Worm (Caenorhabditis elegans) whole organism, L2 larva: ENCODE results near the gene ZC204.17.

Experiments used
- C34F6.9 ChIP-seq: fragments of 150-350 bp; optimal IDR thresholded peaks from 2 replicates; lab custom pipeline; 2014; ENCODE audit warnings: missing biosample characterization, missing genetic modification characterization
- ZK546.5 ChIP-seq: sonication (generic microtip); optimal IDR thresholded peaks from 2 replicates; lab custom pipeline; 2017; ENCODE audit warnings: missing biosample characterization, missing genetic modification characterization
- aly-2 ChIP-seq: fragments of 150-350 bp; optimal IDR thresholded peaks from 2 replicates; lab custom pipeline; 2014; ENCODE audit warnings: missing biosample characterization, missing genetic modification characterization
- blmp-1 ChIP-seq: sonication (generic microtip); optimal IDR thresholded peaks from 2 replicates; lab custom pipeline; 2017; ENCODE audit warnings: missing genetic modification characterization, mild to moderate bottlenecking, missing compliant biosample characterization, antibody characterized with exemption, moderate library complexity; ENCODE audit not compliant: insufficient read depth
- ceh-16 ChIP-seq: fragments of 150-350 bp; optimal IDR thresholded peaks from 2 replicates; lab custom pipeline; 2014; ENCODE audit warnings: missing biosample characterization, missing genetic modification characterization
- elt-3 ChIP-seq: sonication (generic microtip); optimal IDR thresholded peaks from 2 replicates; lab custom pipeline; 2017; ENCODE audit warnings: missing biosample characterization, missing genetic modification characterization
- fos-1 ChIP-seq: fragments of 150-350 bp; optimal IDR thresholded peaks from 2 replicates; lab custom pipeline; 2014; ENCODE audit warnings: missing biosample characterization, missing genetic modification characterization
- gmeb-1 ChIP-seq: fragments of 150-350 bp; optimal IDR thresholded peaks from 2 replicates; lab custom pipeline; 2014; ENCODE audit warnings: missing biosample characterization, missing genetic modification characterization
- lsy-2 ChIP-seq, 2 experiments: fragments of 150-350 bp in 1 of 2; sonication (generic microtip) in 1 of 2; optimal IDR thresholded peaks; 2 replicates each; lab custom pipeline; 2014 to 2017; ENCODE audit warnings: missing biosample characterization in 2 of 2, missing genetic modification characterization in 2 of 2
- mbf-1 ChIP-seq: sonication (generic microtip); optimal IDR thresholded peaks from 2 replicates; lab custom pipeline; 2017; ENCODE audit warnings: missing biosample characterization, missing genetic modification characterization
- nhr-10 ChIP-seq: sonication (generic microtip); optimal IDR thresholded peaks from 2 replicates; lab custom pipeline; 2017; ENCODE audit warnings: missing biosample characterization, missing genetic modification characterization
- nhr-12 ChIP-seq: fragments of 150-350 bp; optimal IDR thresholded peaks from 2 replicates; lab custom pipeline; 2014; ENCODE audit warnings: missing biosample characterization, missing genetic modification characterization
- nhr-129 ChIP-seq: fragments of 150-350 bp; optimal IDR thresholded peaks from 2 replicates; lab custom pipeline; 2014; ENCODE audit warnings: missing biosample characterization, missing genetic modification characterization
- nhr-237 ChIP-seq: fragments of 150-350 bp; optimal IDR thresholded peaks from 2 replicates; lab custom pipeline; 2014; ENCODE audit warnings: missing biosample characterization, missing genetic modification characterization
- nhr-77 ChIP-seq: fragments of 150-350 bp; optimal IDR thresholded peaks from 2 replicates; lab custom pipeline; 2014; ENCODE audit warnings: missing biosample characterization, missing genetic modification characterization
- peb-1 ChIP-seq: fragments of 150-350 bp; optimal IDR thresholded peaks from 2 replicates; lab custom pipeline; 2014; ENCODE audit warnings: missing biosample characterization, missing genetic modification characterization
- sem-4 ChIP-seq: fragments of 150-350 bp; optimal IDR thresholded peaks from 2 replicates; lab custom pipeline; 2014; ENCODE audit warnings: missing biosample characterization, missing genetic modification reagents, missing genetic modification characterization
- skn-1 ChIP-seq: sonication (generic microtip); optimal IDR thresholded peaks from 2 replicates; lab custom pipeline; 2017; ENCODE audit warnings: missing biosample characterization, missing genetic modification characterization
- sma-3 ChIP-seq: sonication (generic microtip); optimal IDR thresholded peaks from 2 replicates; lab custom pipeline; 2016; ENCODE audit warnings: missing genetic modification reagents, missing genetic modification characterization, missing compliant biosample characterization
- unc-39 ChIP-seq: fragments of 150-350 bp; optimal IDR thresholded peaks from 2 replicates; lab custom pipeline; 2014; ENCODE audit warnings: missing biosample characterization, missing genetic modification characterization
- zag-1 ChIP-seq: fragments of 150-350 bp; optimal IDR thresholded peaks from 2 replicates; lab custom pipeline; 2014; ENCODE audit warnings: missing biosample characterization, missing genetic modification characterization
- ztf-1 ChIP-seq: fragments of 200-800 bp; sonication (Bioruptor generic); conservative IDR thresholded peaks from 2 replicates; pipeline ENCODE4 v1.3.6; 2022; ENCODE audit warnings: missing genetic modification characterization, missing compliant biosample characterization
- ztf-4 ChIP-seq: fragments of 150-350 bp; optimal IDR thresholded peaks from 2 replicates; lab custom pipeline; 2014; ENCODE audit warnings: missing biosample characterization, missing genetic modification characterization

The ZC204.17 gene

DNA sequence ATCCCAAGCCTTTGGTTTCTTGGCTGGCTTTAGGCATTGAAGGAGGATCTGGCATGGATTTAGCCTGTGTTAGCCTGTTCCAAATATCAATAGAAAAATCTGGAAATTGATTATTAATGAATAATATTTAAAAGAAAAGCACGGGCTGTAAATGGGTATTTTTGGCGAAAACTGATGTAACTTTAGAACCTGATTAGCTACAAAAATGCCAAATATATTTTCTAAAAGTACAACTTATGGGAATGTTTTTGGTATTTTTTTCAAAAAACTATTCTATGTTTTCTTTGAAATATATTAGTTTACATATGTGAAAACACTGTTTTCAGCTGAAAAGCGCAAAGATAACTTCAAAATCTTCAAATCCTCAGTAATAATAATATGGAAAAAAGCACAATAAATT, 45.4 kb downstream of the ZC204.17 start, which contains the start of gene bath-26:
TSS of gene bath-26 (minus strand) at position 101 of the 400 bp plus-strand sequence.
- TF ChIP-seq ceh-16 (no peak), nhr-10 (no peak), zag-1 (tag; lab: Kevin White, UChicago) (no peak), nhr-237 (tag; lab: Kevin White, UChicago) (no peak), ZK546.5 (tag; lab: Kevin White, UChicago) (no peak), lsy-2 (tag; optimal IDR thresholded peaks at IDR 0.05; lab: Kevin White, UChicago) (no peak), peb-1 (tag; lab: Kevin White, UChicago) (no peak), nhr-12 (tag; lab: Kevin White, UChicago) (no peak), C34F6.9 (tag; lab: Kevin White, UChicago) (no peak), elt-3 (tag; lab: Kevin White, UChicago) (no peak), mbf-1 (no peak), ztf-4 (tag; lab: Kevin White, UChicago) (no peak), gmeb-1 (tag; lab: Kevin White, UChicago) (no peak), blmp-1 (no peak), ztf-1 (GFP tag; lab: Robert Waterston, UW) (no peak), unc-39 (no peak), aly-2 (tag; lab: Kevin White, UChicago) (no peak)
- TF ChIP-seq, all 48 proteins: peak for 0

- no peak for TF ChIP-seq nhr-77
- TF ChIP-seq sem-4 (tag; lab: Kevin White, UChicago) = no peak
- TF ChIP-seq sma-3 (GFP tag; lab: Kevin White, UChicago) = no peak
- TF ChIP-seq nhr-129 (tag; lab: Kevin White, UChicago) = peak; percentile 2
- TF ChIP-seq peb-1 (tag; lab: Kevin White, UChicago) = no peak
- TF ChIP-seq lsy-2 (tag; optimal IDR thresholded peaks at IDR 0.05; lab: Kevin White, UChicago) = no peak
- no peak for TF ChIP-seq skn-1 (tag; lab: Kevin White, UChicago)
- TF ChIP-seq fos-1 = peak; percentile 74
Observed at ce11 chrII:1597101-1598088, 48.7 kb downstream of the ZC204.17 start, which contains the start of gene bath-46. Gene bath-46, plus strand, starts transcription at chrII:1597906.
